Fruit fly (Drosophila melanogaster): Measurements from ENCODE around the gene CG4907.

The CG4907 gene

dm6 chr3R:22753895-22754774 is 43.6 kb upstream of the CG4907 start (continued):
- TF ChIP-seq scrt (GFP tag; optimal IDR thresholded peaks at IDR 0.05) (peak; percentile 38), Bteb2 (GFP tag; optimal IDR thresholded peaks at IDR 0.05) (no peak), CG34376 (GFP tag; optimal IDR thresholded peaks at IDR 0.05) (no peak), Atf-2 (GFP tag; optimal IDR thresholded peaks at IDR 0.05) (peak; percentile 55), CG11247 (GFP tag; IDR thresholded peaks at IDR 0.05) (peak; percentile 14; the same call in 1 of the 2 replicates), CG7928 (GFP tag; optimal IDR thresholded peaks at IDR 0.05) (no peak), sr (GFP tag; IDR thresholded peaks at IDR 0.05) (0 out of 3 replicates have a peak, but pooled peaks have one; percentile 28), gro (GFP tag; optimal IDR thresholded peaks at IDR 0.05) (no peak), crol (GFP tag; IDR thresholded peaks at IDR 0.05) (peak; percentile 81), Sry-δ (GFP tag; optimal IDR thresholded peaks at IDR 0.05) (no peak), CG2120 (GFP tag; optimal IDR thresholded peaks at IDR 0.05) (peak; percentile 72), Max (GFP tag; optimal IDR thresholded peaks at IDR 0.05) (no peak), cas (GFP tag; IDR thresholded peaks at IDR 0.05) (0 out of 2 replicates have a peak, but pooled peaks have one; percentile 25), Asciz (GFP tag; optimal IDR thresholded peaks at IDR 0.05) (peak; percentile 60), eyg (GFP tag; optimal IDR thresholded peaks at IDR 0.05) (no peak), ATbp (GFP tag; optimal IDR thresholded peaks at IDR 0.05) (peak; percentile 52), lmd (GFP tag; IDR thresholded peaks at IDR 0.05) (peak; percentile 54), sqz (GFP tag; optimal IDR thresholded peaks at IDR 0.05) (peak; percentile 62), CG5953 (GFP tag; IDR thresholded peaks at IDR 0.05) (0 out of 2 replicates have a peak, but pooled peaks have one; percentile 4), Tbp (GFP tag; optimal IDR thresholded peaks at IDR 0.05) (no peak), CG11085 (GFP tag; IDR thresholded peaks at IDR 0.05) (no peak; the same call in 1 of the 2 replicates), CG8281 (tag; optimal IDR thresholded peaks at IDR 0.05) (peak; percentile 39), gcm2 (GFP tag; optimal IDR thresholded peaks at IDR 0.05) (peak; percentile 21), CG15514 (GFP tag; optimal IDR thresholded peaks at IDR 0.05) (peak; percentile 64), zen (tag; optimal IDR thresholded peaks at IDR 0.05) (no peak), CG7839 (tag; optimal IDR thresholded peaks at IDR 0.05) (peak; percentile 74), HHEX (GFP tag; optimal IDR thresholded peaks at IDR 0.05) (peak; percentile 38), CG5180 (GFP tag; optimal IDR thresholded peaks at IDR 0.05) (peak; percentile 11), CG6683 (GFP tag; optimal IDR thresholded peaks at IDR 0.05) (no peak), corto (GFP tag; optimal IDR thresholded peaks at IDR 0.05) (no peak), bowl (GFP tag; IDR thresholded peaks at IDR 0.05) (peak; percentile 53; the same call in 1 of the 2 replicates), amos (GFP tag; IDR thresholded peaks at IDR 0.05; ENCODE audit: partially characterized antibody) (no peak; the same call in 1 of the 2 replicates), Myb (GFP tag; optimal IDR thresholded peaks at IDR 0.05) (peak; percentile 17), sna (GFP tag; IDR thresholded peaks at IDR 0.05; ENCODE audit: partially characterized antibody) (peak; percentile 19; the same call in 1 of the 2 replicates), vvl (GFP tag; IDR thresholded peaks at IDR 0.05) (peak; percentile 38), CG8359 (GFP tag; optimal IDR thresholded peaks at IDR 0.05; ENCODE audit: borderline replicate concordance) (no peak), CG8089 (GFP tag; optimal IDR thresholded peaks at IDR 0.05) (no peak), Hr51 (GFP tag; optimal IDR thresholded peaks at IDR 0.05) (peak in 1 of 2 experiments; percentile 80), en (GFP tag; optimal IDR thresholded peaks at IDR 0.05) (no peak), CG1792 (GFP tag; optimal IDR thresholded peaks at IDR 0.05) (peak; percentile 1), ap (GFP tag; IDR thresholded peaks at IDR 0.05) (peak; percentile 6; the same call in 1 of the 2 replicates), zf30C (GFP tag; optimal IDR thresholded peaks at IDR 0.05) (no peak), Gug (GFP tag; IDR thresholded peaks at IDR 0.05) (peak; percentile 79), kni (GFP tag; optimal IDR thresholded peaks at IDR 0.05) (no peak), ash1 (GFP tag; optimal IDR thresholded peaks at IDR 0.05) (no peak), twi (tag; optimal IDR thresholded peaks at IDR 0.05) (peak; percentile 19), MBD-R2 (GFP tag; IDR thresholded peaks at IDR 0.05) (peak; percentile 23; the same call in 1 of the 2 replicates), sim (GFP tag; IDR thresholded peaks at IDR 0.05) (no peak; the same call in 1 of the 2 replicates)

Measured in whole organism, embryonic.